Worm (Caenorhabditis elegans) whole organism, mixed stage, embryonic: ENCODE results near the gene egg-1.

ENCODE experiments used
- blmp-1 ChIP-seq: fragments of 150-350 bp; optimal IDR thresholded peaks from 2 replicates; lab custom pipeline; 2014; ENCODE audit warnings: missing biosample characterization, missing genetic modification characterization
- ceh-39 ChIP-seq: fragments of 150-350 bp; optimal IDR thresholded peaks from 2 replicates; lab custom pipeline; 2014; ENCODE audit warnings: missing biosample characterization, missing genetic modification characterization
- cnd-1 ChIP-seq: fragments of 200-800 bp; sonication (Bioruptor generic); optimal IDR thresholded peaks from 2 replicates; lab custom pipeline; 2018; ENCODE audit warnings: mild to moderate bottlenecking, missing genetic modification characterization, missing compliant biosample characterization
- elt-3 ChIP-seq: fragments of 150-350 bp; optimal IDR thresholded peaks from 2 replicates; lab custom pipeline; 2014; ENCODE audit warnings: missing biosample characterization, missing genetic modification characterization
- mep-1 ChIP-seq: fragments of 150-350 bp; optimal IDR thresholded peaks from 2 replicates; lab custom pipeline; 2017; ENCODE audit warnings: missing biosample characterization, missing genetic modification reagents, missing genetic modification characterization, inconsistent platforms
- nhr-12 ChIP-seq: fragments of 150-350 bp; optimal IDR thresholded peaks from 2 replicates; lab custom pipeline; 2014; ENCODE audit warnings: missing biosample characterization, missing genetic modification characterization
- nhr-237 ChIP-seq: fragments of 150-350 bp; optimal IDR thresholded peaks from 2 replicates; lab custom pipeline; 2014; ENCODE audit warnings: missing biosample characterization, missing genetic modification characterization
- nhr-28 ChIP-seq: fragments of 150-350 bp; optimal IDR thresholded peaks from 2 replicates; lab custom pipeline; 2014; ENCODE audit warnings: missing biosample characterization, missing genetic modification characterization
- nhr-76 ChIP-seq: sonication (generic microtip); optimal IDR thresholded peaks from 2 replicates; lab custom pipeline; 2017; ENCODE audit warnings: missing biosample characterization, missing genetic modification characterization
- snpc-4 ChIP-seq: fragments of 150-350 bp; optimal IDR thresholded peaks from 2 replicates; lab custom pipeline; 2014; ENCODE audit warnings: missing biosample characterization, missing genetic modification characterization
- unc-62 ChIP-seq: fragments of 150-350 bp; optimal IDR thresholded peaks from 2 replicates; lab custom pipeline; 2014; ENCODE audit warnings: missing biosample characterization, missing genetic modification reagents, missing genetic modification characterization
- ztf-11 ChIP-seq: fragments of 150-350 bp; optimal IDR thresholded peaks from 2 replicates; lab custom pipeline; 2014; ENCODE audit warnings: missing biosample characterization, missing genetic modification characterization

- TF ChIP-seq ceh-39 (tag; lab: Kevin White, UChicago), result no peak
- TF ChIP-seq elt-3, result no peak
- no peak for TF ChIP-seq mep-1 (tag; lab: Kevin White, UChicago)
- no peak for TF ChIP-seq nhr-237 (tag; lab: Kevin White, UChicago)
- no peak for TF ChIP-seq cnd-1
- no peak for TF ChIP-seq nhr-28 (tag; lab: Kevin White, UChicago)
- no peak for TF ChIP-seq ztf-11 (tag; lab: Kevin White, UChicago)
- no peak for TF ChIP-seq blmp-1 (tag; lab: Kevin White, UChicago)
- TF ChIP-seq nhr-12 (tag; lab: Kevin White, UChicago), result no peak
- TF ChIP-seq unc-62 (GFP tag; lab: Kevin White, UChicago), result no peak
- no peak for TF ChIP-seq snpc-4 (tag; lab: Kevin White, UChicago)
- TF ChIP-seq nhr-76 (tag; lab: Kevin White, UChicago), result no peak
Observed at ce11 chrIII:5730041-5730440, 2.1 kb downstream of the egg-1 start.
